Worm (Caenorhabditis elegans): ENCODE data around the gene mec-15.
A peak's percentile ranks its signal among the peaks of the same experiment; 100 is the strongest.

The mec-15 gene

DNA sequence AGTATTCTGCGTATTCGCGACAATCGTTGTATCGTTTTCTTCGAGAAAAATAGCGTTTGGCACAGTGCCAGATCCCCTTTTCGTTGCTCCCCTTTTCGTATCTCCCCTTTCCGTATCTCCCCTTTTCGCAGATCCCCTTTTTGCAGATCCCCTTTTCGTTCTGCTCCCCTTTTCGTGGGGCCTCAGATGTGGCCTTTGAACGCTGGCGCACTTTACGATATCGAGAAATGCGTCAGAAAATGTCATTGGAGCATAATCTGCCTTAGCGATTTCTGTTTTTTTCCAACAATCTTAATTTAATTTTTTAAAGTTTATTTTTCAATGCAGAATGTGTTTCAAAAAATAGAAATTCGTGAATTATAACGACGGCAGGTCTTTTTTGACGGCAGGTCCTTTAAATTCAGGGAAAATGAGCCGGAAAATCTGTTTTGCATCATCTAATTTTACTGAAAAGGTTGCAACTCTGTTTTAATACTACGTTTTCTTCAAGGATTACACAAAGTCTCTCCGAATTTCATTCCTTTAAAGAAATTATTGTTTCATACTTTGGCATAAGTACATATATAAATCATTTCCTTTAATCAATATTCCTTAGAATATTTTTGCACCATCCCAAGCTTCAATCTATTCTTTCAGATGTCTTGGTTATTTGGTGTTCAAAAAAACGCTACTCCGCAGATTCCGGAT lies 9.0 kb upstream of the mec-15 start, which contains the start of gene atad-3:
Gene atad-3, plus strand, starts transcription at position 637 of the 687 bp plus-strand sequence.
- TF ChIP-seq B0336.3 (GFP tag; IDR thresholded peaks at IDR 0.05) (peak; percentile 70; the same call in 1 of the 2 replicates), madf-6 (GFP tag; IDR thresholded peaks at IDR 0.05) (peak; percentile 81), F57C9.4 (tag; optimal IDR thresholded peaks at IDR 0.05) (no peak), ets-4 (GFP tag; optimal IDR thresholded peaks at IDR 0.05) (no peak), madf-3 (GFP tag; IDR thresholded peaks at IDR 0.05) (peak; percentile 94), rec-8 (tag; optimal IDR thresholded peaks at IDR 0.05) (peak; percentile 23 to 49), nhr-120 (GFP tag; IDR thresholded peaks at IDR 0.05) (no peak), Y67H2A.10 (GFP tag; conservative IDR thresholded peaks at IDR 0.05) (peak; percentile 95), attf-3 (GFP tag; conservative IDR thresholded peaks at IDR 0.05) (peak; percentile 86), attf-5 (GFP tag; optimal IDR thresholded peaks at IDR 0.05) (peak; percentile 95), nhr-27 (tag; optimal IDR thresholded peaks at IDR 0.05) (no peak), tbx-9 (tag; optimal IDR thresholded peaks at IDR 0.05; ENCODE audit: borderline replicate concordance) (no peak), aptf-2 (GFP tag; conservative IDR thresholded peaks at IDR 0.05) (peak; percentile 94), D2030.7 (GFP tag; IDR thresholded peaks at IDR 0.05) (peak; percentile 97), bed-2 (GFP tag; IDR thresholded peaks at IDR 0.05) (peak; percentile 97), fkh-3 (tag; optimal IDR thresholded peaks at IDR 0.05) (no peak), hrde-1 (tag; optimal IDR thresholded peaks at IDR 0.05; ENCODE audit: borderline replicate concordance) (peak; percentile 33), mes-4 (tag; optimal IDR thresholded peaks at IDR 0.05) (no peak), nfya-2 (GFP tag; IDR thresholded peaks at IDR 0.05) (no peak), K12H6.12 (tag; optimal IDR thresholded peaks at IDR 0.05) (peak; percentile 79), chd-7 (tag; optimal IDR thresholded peaks at IDR 0.05) (peak; percentile 83), efl-1 (GFP tag; optimal IDR thresholded peaks at IDR 0.05) (peak; percentile 68), nhr-90 (tag; optimal IDR thresholded peaks at IDR 0.05) (peak; percentile 37), lsy-27 (tag; optimal IDR thresholded peaks at IDR 0.05; ENCODE audit: borderline replicate concordance, insufficient read depth) (no peak), F55B11.4 (tag; optimal IDR thresholded peaks at IDR 0.05; ENCODE audit: borderline replicate concordance, insufficient read depth) (no peak), ceh-91 (GFP tag; IDR thresholded peaks at IDR 0.05) (peak; percentile 93), athp-1 (tag; optimal IDR thresholded peaks at IDR 0.05) (peak; percentile 84), tbp1 (GFP tag; optimal IDR thresholded peaks at IDR 0.05) (peak; percentile 72), akir-1 (GFP tag; optimal IDR thresholded peaks at IDR 0.05) (peak; percentile 77), snpc-1.1 (tag; optimal IDR thresholded peaks at IDR 0.05; ENCODE audit: insufficient read depth) (no peak), ztf-3 (GFP tag; optimal IDR thresholded peaks at IDR 0.05) (no peak), bed-1 (GFP tag; IDR thresholded peaks at IDR 0.05) (no peak), unc-130 (GFP tag; optimal IDR thresholded peaks at IDR 0.05) (peak; percentile 74), aptf-3 (GFP tag; IDR thresholded peaks at IDR 0.05) (no peak), atf-7 (tag; optimal IDR thresholded peaks at IDR 0.05) (peak; percentile 64), nfya-1 (tag; optimal IDR thresholded peaks at IDR 0.05; ENCODE audit: borderline replicate concordance, insufficient read depth) (no peak), tlf-1 (GFP tag; optimal IDR thresholded peaks at IDR 0.05) (peak; percentile 65), egl-18 (GFP tag; IDR thresholded peaks at IDR 0.05) (peak; percentile 83), F37B4.10 (GFP tag; IDR thresholded peaks at IDR 0.05) (0 out of 2 replicates have a peak, but pooled peaks have one; percentile 70), madf-10 (tag; optimal IDR thresholded peaks at IDR 0.05) (peak; percentile 87), F39B2.1 (GFP tag; IDR thresholded peaks at IDR 0.05) (no peak), F33H1.4 (GFP tag; IDR thresholded peaks at IDR 0.05) (peak; percentile 80), ceh-40 (GFP tag; IDR thresholded peaks at IDR 0.05) (peak; percentile 78; the same call in 1 of the 2 replicates), hmg-20 (GFP tag; IDR thresholded peaks at IDR 0.05) (peak; percentile 87), lin-40 (tag; optimal IDR thresholded peaks at IDR 0.05) (peak; percentile 73), sea-2 (GFP tag; IDR thresholded peaks at IDR 0.05) (0 out of 2 replicates have a peak, but pooled peaks have one; percentile 22), let-526 (GFP tag; IDR thresholded peaks at IDR 0.05) (peak; percentile 95)

All from whole organism, young adult.